Fruit fly (Drosophila melanogaster): ENCODE results near the gene PIG-F.

Gene PIG-F

DNA sequence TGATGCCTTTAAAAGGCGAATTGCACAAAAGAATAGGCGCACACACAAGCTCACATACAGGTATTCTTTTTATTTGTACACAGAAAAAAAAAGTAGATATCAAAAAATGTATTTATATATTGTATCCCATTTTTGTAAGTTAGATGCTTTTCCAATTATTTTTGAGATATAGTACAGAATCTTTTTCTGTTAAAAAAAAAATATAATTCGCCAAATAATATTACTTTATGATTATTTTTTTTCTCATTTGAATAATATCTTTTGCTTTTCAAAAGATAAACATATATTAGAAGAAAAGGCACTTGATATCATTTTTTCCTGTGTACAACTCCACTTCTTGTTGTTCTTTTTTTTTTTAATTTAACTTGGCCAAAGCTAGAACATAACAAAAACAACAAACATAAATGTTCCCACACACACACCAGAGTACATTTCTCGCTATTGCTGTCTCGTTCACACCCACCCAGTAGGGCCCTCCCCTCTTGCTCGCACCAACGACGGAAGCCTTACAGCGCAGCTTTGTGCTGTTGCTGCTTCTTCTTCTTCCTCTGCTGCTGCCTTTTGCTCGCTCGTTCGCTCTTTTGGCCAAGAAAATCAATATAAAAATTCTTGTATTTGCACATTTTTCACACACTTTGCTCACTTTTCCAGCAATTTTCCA is 22.7 kb downstream of the PIG-F start (continued):
- TF ChIP-seq crp (GFP tag; optimal IDR thresholded peaks at IDR 0.05) (no peak), CG9215 (GFP tag; IDR thresholded peaks at IDR 0.05) (no peak; the same call in 1 of the 2 replicates), sr (GFP tag; IDR thresholded peaks at IDR 0.05) (no peak), CG14965 (GFP tag; optimal IDR thresholded peaks at IDR 0.05; ENCODE audit: borderline replicate concordance) (no peak), CG12769 (tag; optimal IDR thresholded peaks at IDR 0.05) (no peak), CG4820 (GFP tag; optimal IDR thresholded peaks at IDR 0.05) (peak; percentile 56), CG34422 (GFP tag; IDR thresholded peaks at IDR 0.05) (0 out of 3 replicates have a peak, but pooled peaks have one; percentile 62), luna (GFP tag; optimal IDR thresholded peaks at IDR 0.05) (no peak), grn (GFP tag; optimal IDR thresholded peaks at IDR 0.05) (no peak), dysf (GFP tag; IDR thresholded peaks at IDR 0.05) (peak; percentile 87; the same call in 2 of the 3 replicates), CG6854 (GFP tag; optimal IDR thresholded peaks at IDR 0.05) (peak; percentile 54), so (GFP tag; IDR thresholded peaks at IDR 0.05) (no peak), Xrp1 (GFP tag; IDR thresholded peaks at IDR 0.05) (peak; percentile 83), sug (tag; optimal IDR thresholded peaks at IDR 0.05) (no peak), row (GFP tag; IDR thresholded peaks at IDR 0.05) (peak; percentile 66), CG4707 (GFP tag; optimal IDR thresholded peaks at IDR 0.05) (no peak), CG30020 (tag; optimal IDR thresholded peaks at IDR 0.05) (no peak), slbo (GFP tag; IDR thresholded peaks at IDR 0.05) (peak; percentile 88), mirr (GFP tag; optimal IDR thresholded peaks at IDR 0.05) (no peak), CG15601 (tag; optimal IDR thresholded peaks at IDR 0.05) (peak; percentile 52), unc-4 (GFP tag; IDR thresholded peaks at IDR 0.05; ENCODE audit: partially characterized antibody) (no peak), MTF-1 (GFP tag; optimal IDR thresholded peaks at IDR 0.05; ENCODE audit: borderline replicate concordance) (no peak), Deaf1 (tag; optimal IDR thresholded peaks at IDR 0.05) (peak; percentile 53), Sry-δ (GFP tag; optimal IDR thresholded peaks at IDR 0.05) (no peak), Dref (GFP tag; IDR thresholded peaks at IDR 0.05) (no peak), Rx (GFP tag; IDR thresholded peaks at IDR 0.05) (no peak), esg (GFP tag; conservative IDR thresholded peaks at IDR 0.05) (peak; percentile 49), crc (GFP tag; optimal IDR thresholded peaks at IDR 0.05) (no peak), kah (GFP tag; optimal IDR thresholded peaks at IDR 0.05) (no peak), tll (GFP tag; optimal IDR thresholded peaks at IDR 0.05) (no peak), NfI (GFP tag; optimal IDR thresholded peaks at IDR 0.05) (no peak), cg (GFP tag; optimal IDR thresholded peaks at IDR 0.05) (no peak), da (GFP tag; optimal IDR thresholded peaks at IDR 0.05) (no peak), dm (GFP tag; optimal IDR thresholded peaks at IDR 0.05) (no peak), CG13624 (GFP tag; optimal IDR thresholded peaks at IDR 0.05) (no peak), dati (GFP tag; IDR thresholded peaks at IDR 0.05) (no peak), Asciz (GFP tag; optimal IDR thresholded peaks at IDR 0.05) (peak; percentile 71), CG2889 (GFP tag; IDR thresholded peaks at IDR 0.05) (no peak), Optix (GFP tag; IDR thresholded peaks at IDR 0.05) (no peak), bigmax (GFP tag; optimal IDR thresholded peaks at IDR 0.05) (no peak), CG13296 (GFP tag; optimal IDR thresholded peaks at IDR 0.05) (peak; percentile 81), br (optimal IDR thresholded peaks at IDR 0.05) (no peak), toy (GFP tag; IDR thresholded peaks at IDR 0.05) (peak; percentile 47; the same call in 1 of the 2 replicates), CG34376 (GFP tag; optimal IDR thresholded peaks at IDR 0.05) (no peak), CG3407 (GFP tag; optimal IDR thresholded peaks at IDR 0.05) (no peak), pfk (GFP tag; optimal IDR thresholded peaks at IDR 0.05) (no peak), CG11456 (GFP tag; IDR thresholded peaks at IDR 0.05) (no peak), sens (GFP tag) (no peak), bcd (GFP tag; optimal IDR thresholded peaks at IDR 0.05) (peak; percentile 66), ken (GFP tag; IDR thresholded peaks at IDR 0.05) (no peak), CG5180 (GFP tag; optimal IDR thresholded peaks at IDR 0.05) (no peak)

Measured in whole organism, embryonic.